Worm (Caenorhabditis elegans) whole organism, L2 larva: ENCODE measurements around the gene ttm-1.

Source experiments
- ZK546.5 ChIP-seq: sonication (generic microtip); optimal IDR thresholded peaks from 2 replicates; lab custom pipeline; 2017; ENCODE audit warnings: missing biosample characterization, missing genetic modification characterization
- ama-1 ChIP-seq: fragments of 150-350 bp; optimal IDR thresholded peaks from 2 replicates; lab custom pipeline; 2018; ENCODE audit warnings: inconsistent platforms
- blmp-1 ChIP-seq: sonication (generic microtip); optimal IDR thresholded peaks from 2 replicates; lab custom pipeline; 2017; ENCODE audit warnings: missing genetic modification characterization, mild to moderate bottlenecking, missing compliant biosample characterization, antibody characterized with exemption, moderate library complexity; ENCODE audit not compliant: insufficient read depth
- lin-13 ChIP-seq: fragments of 150-350 bp; optimal IDR thresholded peaks from 2 replicates; lab custom pipeline; 2014; ENCODE audit warnings: missing biosample characterization, missing genetic modification reagents, missing genetic modification characterization
- mdl-1 ChIP-seq, 2 experiments: fragments of 150-350 bp in 1 of 2; sonication (generic microtip) in 1 of 2; optimal IDR thresholded peaks; 2 replicates each; lab custom pipeline; 2017; ENCODE audit warnings: missing biosample characterization in 2 of 2, missing genetic modification characterization in 2 of 2
- nhr-10 ChIP-seq: sonication (generic microtip); optimal IDR thresholded peaks from 2 replicates; lab custom pipeline; 2017; ENCODE audit warnings: missing biosample characterization, missing genetic modification characterization
- nhr-12 ChIP-seq: fragments of 150-350 bp; optimal IDR thresholded peaks from 2 replicates; lab custom pipeline; 2014; ENCODE audit warnings: missing biosample characterization, missing genetic modification characterization
- nhr-237 ChIP-seq: fragments of 150-350 bp; optimal IDR thresholded peaks from 2 replicates; lab custom pipeline; 2014; ENCODE audit warnings: missing biosample characterization, missing genetic modification characterization
- skn-1 ChIP-seq: sonication (generic microtip); optimal IDR thresholded peaks from 2 replicates; lab custom pipeline; 2017; ENCODE audit warnings: missing biosample characterization, missing genetic modification characterization
- snpc-4 ChIP-seq: fragments of 150-350 bp; optimal IDR thresholded peaks from 2 replicates; lab custom pipeline; 2014; ENCODE audit warnings: missing biosample characterization, missing genetic modification characterization
- unc-62 ChIP-seq: fragments of 150-350 bp; optimal IDR thresholded peaks from 2 replicates; lab custom pipeline; 2014; ENCODE audit warnings: missing biosample characterization, missing genetic modification reagents, missing genetic modification characterization
- zag-1 ChIP-seq: fragments of 150-350 bp; optimal IDR thresholded peaks from 2 replicates; lab custom pipeline; 2014; ENCODE audit warnings: missing biosample characterization, missing genetic modification characterization
- ztf-1 ChIP-seq: fragments of 200-800 bp; sonication (Bioruptor generic); conservative IDR thresholded peaks from 2 replicates; pipeline ENCODE4 v1.3.6; 2022; ENCODE audit warnings: missing genetic modification characterization, missing compliant biosample characterization
- ztf-11 ChIP-seq: sonication (generic microtip); optimal IDR thresholded peaks from 2 replicates; lab custom pipeline; 2017; ENCODE audit warnings: missing biosample characterization, missing genetic modification characterization

- TF ChIP-seq skn-1 (tag; lab: Kevin White, UChicago), result no peak
- no peak for TF ChIP-seq snpc-4 (tag; lab: Kevin White, UChicago)
- no peak for TF ChIP-seq blmp-1 (tag; lab: Kevin White, UChicago)
- no peak for TF ChIP-seq lin-13
- no peak for TF ChIP-seq ama-1 (lab: Kevin White, UChicago)
- TF ChIP-seq ztf-1 (GFP tag; lab: Robert Waterston, UW), result no peak
- no peak for TF ChIP-seq mdl-1 (tag; optimal IDR thresholded peaks at IDR 0.05; lab: Kevin White, UChicago)
- TF ChIP-seq ZK546.5 (tag; lab: Kevin White, UChicago), result no peak
- TF ChIP-seq ztf-11, result no peak
- TF ChIP-seq nhr-12, result no peak
- TF ChIP-seq nhr-237, result no peak
- no peak for TF ChIP-seq unc-62
- TF ChIP-seq zag-1 (tag; lab: Kevin White, UChicago), result no peak
- no peak for TF ChIP-seq nhr-10
Observed at ce11 chrIII:12944064-12944463, 22.7 kb downstream of the ttm-1 start.
